Worm (Caenorhabditis elegans) whole organism, mixed stage, embryonic: ENCODE measurements around the gene pho-9.

Experiments
- ceh-83 ChIP-seq: fragments of 200-800 bp; sonication (Bioruptor generic); optimal IDR thresholded peaks from 2 replicates; lab custom pipeline; 2018; ENCODE audit warnings: mild to moderate bottlenecking, missing genetic modification characterization, missing compliant biosample characterization
- elt-1 ChIP-seq: sonication (generic microtip); optimal IDR thresholded peaks from 2 replicates; lab custom pipeline; 2017; ENCODE audit warnings: missing genetic modification characterization, mild to moderate bottlenecking, missing compliant biosample characterization, antibody characterized with exemption, moderate library complexity, borderline replicate concordance; ENCODE audit not compliant: insufficient read depth
- lin-13 ChIP-seq: fragments of 150-350 bp; optimal IDR thresholded peaks from 2 replicates; lab custom pipeline; 2014; ENCODE audit warnings: missing biosample characterization, missing genetic modification characterization
- mab-5 ChIP-seq: fragments of 150-350 bp; optimal IDR thresholded peaks from 2 replicates; lab custom pipeline; 2014; ENCODE audit warnings: missing biosample characterization, missing genetic modification characterization
- snpc-4 ChIP-seq: fragments of 150-350 bp; optimal IDR thresholded peaks from 2 replicates; lab custom pipeline; 2014; ENCODE audit warnings: missing biosample characterization, missing genetic modification characterization

DNA sequence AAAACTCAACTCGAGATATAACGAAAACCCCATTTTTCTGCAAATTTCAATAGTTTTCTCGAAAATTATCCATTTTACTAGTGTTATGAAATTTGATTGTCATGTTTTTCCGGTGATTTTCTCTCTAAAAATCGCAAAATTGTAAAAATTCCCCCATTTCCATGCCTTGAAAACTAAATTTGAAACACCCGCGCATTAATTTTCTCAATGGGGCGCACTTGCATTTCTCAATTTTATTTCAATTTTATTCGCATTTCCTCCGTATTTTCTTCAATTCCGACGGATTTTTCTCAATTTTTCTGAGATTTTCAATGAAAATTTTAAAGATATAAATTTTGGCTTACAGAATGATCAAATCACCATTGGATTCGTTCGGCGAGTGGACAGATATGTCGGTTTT lies 44.5 kb upstream of the pho-9 start, which contains the start of gene Y71H2AM.3:
- TF ChIP-seq ceh-83 (GFP tag; lab: Kevin White, UChicago) (no peak), mab-5 (tag; lab: Kevin White, UChicago) (no peak), snpc-4 (tag; lab: Kevin White, UChicago) (no peak), elt-1 (no peak), lin-13 (tag; lab: Kevin White, UChicago) (no peak)
